Fruit fly (Drosophila melanogaster): ENCODE data around the gene phol.

phol gene

dm6 chr3L:9467267-9467666 lies 11.2 kb upstream of the phol start:
- TF ChIP-seq CG6808 (GFP tag; optimal IDR thresholded peaks at IDR 0.05): no peak
- TF ChIP-seq pdm3 (GFP tag; optimal IDR thresholded peaks at IDR 0.05): no peak
- no peak for TF ChIP-seq CG3919 (GFP tag; optimal IDR thresholded peaks at IDR 0.05)
- TF ChIP-seq Lpt (GFP tag; optimal IDR thresholded peaks at IDR 0.05): no peak
- TF ChIP-seq spab (GFP tag; optimal IDR thresholded peaks at IDR 0.05): no peak
- TF ChIP-seq Sox15 (GFP tag; optimal IDR thresholded peaks at IDR 0.05): no peak
- TF ChIP-seq cyc (GFP tag; optimal IDR thresholded peaks at IDR 0.05): no peak
- no peak for TF ChIP-seq achi (GFP tag; optimal IDR thresholded peaks at IDR 0.05)
- no peak for TF ChIP-seq eg (GFP tag; IDR thresholded peaks at IDR 0.05)
- no peak for TF ChIP-seq CG4318 (GFP tag; optimal IDR thresholded peaks at IDR 0.05)

dm6 chr3L:9466595-9466994 lies 10.5 kb upstream of the phol start:
- TF ChIP-seq Ets21C (GFP tag; optimal IDR thresholded peaks at IDR 0.05) (no peak), vri (GFP tag; optimal IDR thresholded peaks at IDR 0.05) (no peak), pdm3 (GFP tag; optimal IDR thresholded peaks at IDR 0.05) (peak; percentile 6), CG10631 (GFP tag; optimal IDR thresholded peaks at IDR 0.05) (no peak), dsx (GFP tag; optimal IDR thresholded peaks at IDR 0.05; ENCODE audit: poor library complexity, severe bottlenecking) (no peak), esn (GFP tag; optimal IDR thresholded peaks at IDR 0.05) (peak; percentile 6), CG6808 (GFP tag; optimal IDR thresholded peaks at IDR 0.05) (no peak), CG7368 (GFP tag; optimal IDR thresholded peaks at IDR 0.05) (no peak), Met (GFP tag; optimal IDR thresholded peaks at IDR 0.05) (no peak), Hr38 (GFP tag; optimal IDR thresholded peaks at IDR 0.05) (no peak), lz (GFP tag; optimal IDR thresholded peaks at IDR 0.05) (no peak), CG1621 (tag; optimal IDR thresholded peaks at IDR 0.05) (no peak), CG31627 (GFP tag; optimal IDR thresholded peaks at IDR 0.05) (no peak), CG6792 (GFP tag; optimal IDR thresholded peaks at IDR 0.05) (no peak), Ets96B (tag; optimal IDR thresholded peaks at IDR 0.05) (no peak), CG3919 (GFP tag; optimal IDR thresholded peaks at IDR 0.05) (peak; percentile 18), CG8119 (GFP tag; IDR thresholded peaks at IDR 0.05) (no peak), CG3032 (tag; optimal IDR thresholded peaks at IDR 0.05) (peak; percentile 3), CG15336 (GFP tag; IDR thresholded peaks at IDR 0.05) (no peak), CG11902 (GFP tag; optimal IDR thresholded peaks at IDR 0.05) (no peak), OdsH (GFP tag; optimal IDR thresholded peaks at IDR 0.05) (peak; percentile 20), Eip78C (GFP tag) (peak; percentile 73), ss (GFP tag; optimal IDR thresholded peaks at IDR 0.05) (no peak), Eip75B (GFP tag; optimal IDR thresholded peaks at IDR 0.05) (no peak), Blimp-1 (GFP tag; optimal IDR thresholded peaks at IDR 0.05) (no peak), CG8632 (GFP tag; optimal IDR thresholded peaks at IDR 0.05) (no peak), CG16779 (tag; optimal IDR thresholded peaks at IDR 0.05) (no peak), Hr39 (GFP tag; optimal IDR thresholded peaks at IDR 0.05) (no peak), Sox15 (GFP tag; optimal IDR thresholded peaks at IDR 0.05) (no peak), CG4318 (GFP tag; optimal IDR thresholded peaks at IDR 0.05) (no peak), spab (GFP tag; optimal IDR thresholded peaks at IDR 0.05) (no peak), Gug (GFP tag; IDR thresholded peaks at IDR 0.05) (no peak), CG9139 (GFP tag; optimal IDR thresholded peaks at IDR 0.05) (no peak), salr (GFP tag; optimal IDR thresholded peaks at IDR 0.05) (no peak), CG32006 (GFP tag; optimal IDR thresholded peaks at IDR 0.05) (peak; percentile 52), dac (GFP tag; optimal IDR thresholded peaks at IDR 0.05) (no peak), net (GFP tag; optimal IDR thresholded peaks at IDR 0.05) (peak; percentile 10), CG6163 (GFP tag; IDR thresholded peaks at IDR 0.05) (no peak), CG6854 (GFP tag; optimal IDR thresholded peaks at IDR 0.05) (no peak), Hr4 (GFP tag; optimal IDR thresholded peaks at IDR 0.05) (peak; percentile 38), CG34406 (GFP tag; optimal IDR thresholded peaks at IDR 0.05) (no peak), Smox (GFP tag; optimal IDR thresholded peaks at IDR 0.05) (peak; percentile 10), fd85E (GFP tag; optimal IDR thresholded peaks at IDR 0.05) (no peak), Lpt (GFP tag; optimal IDR thresholded peaks at IDR 0.05) (no peak), cyc (GFP tag; optimal IDR thresholded peaks at IDR 0.05) (no peak), achi (GFP tag; optimal IDR thresholded peaks at IDR 0.05) (peak; percentile 2), CG11762 (GFP tag; optimal IDR thresholded peaks at IDR 0.05; ENCODE audit: insufficient read depth) (no peak), CG10669 (GFP tag; optimal IDR thresholded peaks at IDR 0.05) (no peak), CG8319 (GFP tag; optimal IDR thresholded peaks at IDR 0.05) (no peak)

Data from whole organism, prepupa.